Worm (Caenorhabditis elegans): ENCODE data around the gene F28E10.4.

F28E10.4 gene

ce11 chrIV:4562599-4563116, 4.6 kb downstream of the F28E10.4 start, which contains the start of gene igeg-1:
igeg-1 (plus strand) TSS chrIV:4562649.
- no peak for TF ChIP-seq elt-1 (tag; optimal IDR thresholded peaks at IDR 0.05)
- TF ChIP-seq elt-2 (tag; optimal IDR thresholded peaks at IDR 0.05) = peak; percentile 34

- TF ChIP-seq unc-62 (GFP tag; optimal IDR thresholded peaks at IDR 0.05) (no peak), fkh-2 (tag; optimal IDR thresholded peaks at IDR 0.05) (no peak), elt-2 (tag; optimal IDR thresholded peaks at IDR 0.05) (peak; percentile 35), pha-4 (tag; optimal IDR thresholded peaks at IDR 0.05) (peak; percentile 18), pqm-1 (tag; optimal IDR thresholded peaks at IDR 0.05) (peak; percentile 34)
Measured at ce11 chrIV:4559160-4559559, 8.1 kb downstream of the F28E10.4 start.

- TF ChIP-seq elt-2 (tag; optimal IDR thresholded peaks at IDR 0.05) (peak; percentile 51), nfya-1 (tag; optimal IDR thresholded peaks at IDR 0.05; ENCODE audit: insufficient read depth) (no peak), pha-4 (tag; optimal IDR thresholded peaks at IDR 0.05) (peak; percentile 48), fkh-2 (tag; optimal IDR thresholded peaks at IDR 0.05) (no peak), nhr-25 (tag; optimal IDR thresholded peaks at IDR 0.05) (peak; percentile 6), ceh-9 (tag; optimal IDR thresholded peaks at IDR 0.05) (no peak)
Measured at ce11 chrIV:4557731-4558130, 9.5 kb downstream of the F28E10.4 start.

- TF ChIP-seq ZK546.5 (tag; optimal IDR thresholded peaks at IDR 0.05) = no peak
- TF ChIP-seq nhr-43 (tag; optimal IDR thresholded peaks at IDR 0.05; ENCODE audit: poor library complexity, severe bottlenecking) = no peak
Measured at ce11 chrIV:4557130-4557529, 10.1 kb downstream of the F28E10.4 start.

ce11 chrIV:4551562-4551961, 15.7 kb downstream of the F28E10.4 start:
- TF ChIP-seq eor-1 (tag; optimal IDR thresholded peaks at IDR 0.05) (no peak), tbx-2 (tag; optimal IDR thresholded peaks at IDR 0.05) (no peak), nhr-237 (tag; optimal IDR thresholded peaks at IDR 0.05) (no peak), nhr-43 (tag; optimal IDR thresholded peaks at IDR 0.05; ENCODE audit: poor library complexity, severe bottlenecking) (no peak), unc-62 (GFP tag; optimal IDR thresholded peaks at IDR 0.05) (no peak), sea-2 (GFP tag; optimal IDR thresholded peaks at IDR 0.05) (no peak), ZK546.5 (tag; optimal IDR thresholded peaks at IDR 0.05) (no peak), elt-1 (tag; optimal IDR thresholded peaks at IDR 0.05) (no peak), fos-1 (tag; optimal IDR thresholded peaks at IDR 0.05) (no peak), lsy-12 (tag; optimal IDR thresholded peaks at IDR 0.05) (no peak)

ce11 chrIV:4548253-4548652, 19.0 kb downstream of the F28E10.4 start, which contains the start of gene ZK185.1:
ZK185.1 (plus strand) TSS chrIV:4548553.
- TF ChIP-seq nhr-12 (tag; optimal IDR thresholded peaks at IDR 0.05) = no peak
- TF ChIP-seq pqm-1 (tag; optimal IDR thresholded peaks at IDR 0.05) = no peak
- TF ChIP-seq tbx-2 (tag; optimal IDR thresholded peaks at IDR 0.05) = no peak
- no peak for TF ChIP-seq egl-5 (tag; optimal IDR thresholded peaks at IDR 0.05)
- no peak for TF ChIP-seq lin-39 (tag; optimal IDR thresholded peaks at IDR 0.05)
- TF ChIP-seq nhr-23 (tag; optimal IDR thresholded peaks at IDR 0.05) = no peak
- TF ChIP-seq ceh-82 (tag; optimal IDR thresholded peaks at IDR 0.05) = no peak
- no peak for TF ChIP-seq daf-12 (tag; optimal IDR thresholded peaks at IDR 0.05)
- no peak for TF ChIP-seq unc-62 (GFP tag; optimal IDR thresholded peaks at IDR 0.05)
- no peak for TF ChIP-seq R02D3.7 (tag; optimal IDR thresholded peaks at IDR 0.05)
- TF ChIP-seq fkh-2 (tag; optimal IDR thresholded peaks at IDR 0.05) = no peak
- no peak for TF ChIP-seq elt-1 (tag; optimal IDR thresholded peaks at IDR 0.05)
- TF ChIP-seq ceh-16 (tag; optimal IDR thresholded peaks at IDR 0.05) = no peak
- TF ChIP-seq sea-2 (GFP tag; optimal IDR thresholded peaks at IDR 0.05) = no peak
- TF ChIP-seq elt-3 (tag; optimal IDR thresholded peaks at IDR 0.05) = no peak

ce11 chrIV:4545818-4546217, 21.4 kb downstream of the F28E10.4 start, which contains the start of gene ZK185.5:
ZK185.5 (minus strand) TSS chrIV:4545918.
- no peak for TF ChIP-seq fkh-2 (tag; optimal IDR thresholded peaks at IDR 0.05)
- no peak for TF ChIP-seq nhr-77 (tag; optimal IDR thresholded peaks at IDR 0.05)
- TF ChIP-seq pqm-1 (tag; optimal IDR thresholded peaks at IDR 0.05) = no peak
- no peak for TF ChIP-seq jun-1 (tag; optimal IDR thresholded peaks at IDR 0.05)

Measured in whole organism, L3 larva.